Worm (Caenorhabditis elegans) whole organism, young adult: ENCODE measurements around the gene C18E9.5.
A peak's percentile ranks its signal among the peaks of the same experiment; 100 is the strongest.

Source experiments
- B0019.2 ChIP-seq: fragments of 200-800 bp; sonication (Bioruptor generic); conservative IDR thresholded peaks from 2 replicates; pipeline ENCODE4 v1.3.6; 2022; ENCODE audit warnings: missing genetic modification reagents, missing genetic modification characterization, missing compliant biosample characterization
- B0035.1 ChIP-seq: sonication (generic microtip); optimal IDR thresholded peaks from 2 replicates; lab custom pipeline; 2016; ENCODE audit warnings: missing genetic modification characterization, mild to moderate bottlenecking, missing compliant biosample characterization, missing genotype, missing genetic modification reagents
- B0336.3 ChIP-seq: fragments of 200-800 bp; sonication (Bioruptor generic); IDR thresholded peaks from 2 replicates; pipeline ENCODE4 v1.3.6; 2022; ENCODE audit warnings: missing genetic modification characterization, missing compliant biosample characterization
- C17E4.6 ChIP-seq: fragments of 200-800 bp; sonication (Bioruptor generic); IDR thresholded peaks from 2 replicates; pipeline ENCODE4 v1.3.6; 2022; ENCODE audit warnings: missing genetic modification reagents, missing genetic modification characterization, missing compliant biosample characterization
- F10E7.11 ChIP-seq: sonication (generic microtip); optimal IDR thresholded peaks from 2 replicates; lab custom pipeline; 2017; ENCODE audit warnings: mild to moderate bottlenecking, missing genetic modification characterization, moderate library complexity, missing compliant biosample characterization
- F23B12.7 ChIP-seq: sonication (generic microtip); optimal IDR thresholded peaks from 2 replicates; lab custom pipeline; 2017; ENCODE audit warnings: missing genetic modification characterization, mild to moderate bottlenecking, missing compliant biosample characterization, antibody characterized with exemption, moderate library complexity; ENCODE audit not compliant: insufficient read depth
- F39B2.1 ChIP-seq: fragments of 200-800 bp; sonication (Bioruptor generic); IDR thresholded peaks from 2 replicates; pipeline ENCODE4 v1.3.6; 2022; ENCODE audit warnings: missing genetic modification reagents, missing genetic modification characterization, missing compliant biosample characterization
- F52B5.7 ChIP-seq: sonication (generic microtip); optimal IDR thresholded peaks from 2 replicates; lab custom pipeline; 2016; ENCODE audit warnings: mild to moderate bottlenecking, missing genetic modification characterization, missing compliant biosample characterization
- F55B11.4 ChIP-seq: sonication (generic microtip); optimal IDR thresholded peaks from 2 replicates; lab custom pipeline; 2016; ENCODE audit warnings: missing compliant biosample characterization, missing genetic modification characterization, borderline replicate concordance; ENCODE audit not compliant: insufficient read depth
- T26A5.8 ChIP-seq: sonication (generic microtip); optimal IDR thresholded peaks from 2 replicates; lab custom pipeline; 2016; ENCODE audit warnings: missing genetic modification characterization, missing compliant biosample characterization
- Y53G8AR.9 ChIP-seq: fragments of 200-800 bp; sonication (Bioruptor generic); conservative IDR thresholded peaks from 2 replicates; pipeline ENCODE4 v1.3.6; 2022; ENCODE audit warnings: missing genetic modification reagents, missing genetic modification characterization, missing compliant biosample characterization
- Y56A3A.18 ChIP-seq: fragments of 200-800 bp; sonication (Bioruptor generic); IDR thresholded peaks from 2 replicates; pipeline ENCODE4 v1.3.6; 2022; ENCODE audit warnings: missing genetic modification reagents, missing genetic modification characterization, missing compliant biosample characterization
- aptf-2 ChIP-seq: fragments of 200-800 bp; sonication (Bioruptor generic); conservative IDR thresholded peaks from 2 replicates; pipeline ENCODE4 v1.3.6; 2022; ENCODE audit warnings: missing genetic modification reagents, missing genetic modification characterization, missing compliant biosample characterization
- attf-3 ChIP-seq: fragments of 200-800 bp; sonication (Bioruptor generic); conservative IDR thresholded peaks from 2 replicates; pipeline ENCODE4 v1.3.6; 2022; ENCODE audit warnings: missing genetic modification reagents, missing genetic modification characterization, missing compliant biosample characterization
- ccch-3 ChIP-seq: fragments of 200-800 bp; sonication (Bioruptor generic); optimal IDR thresholded peaks from 2 replicates; lab custom pipeline; 2018; ENCODE audit warnings: mild to moderate bottlenecking, missing genetic modification characterization, missing compliant biosample characterization
- cebp-2 ChIP-seq: fragments of 200-800 bp; sonication (Bioruptor generic); IDR thresholded peaks from 2 replicates; pipeline ENCODE4 v1.3.6; 2022; ENCODE audit warnings: missing genetic modification characterization, missing compliant biosample characterization
- ceh-100 ChIP-seq: fragments of 200-800 bp; sonication (Bioruptor generic); IDR thresholded peaks from 2 replicates; pipeline ENCODE4 v1.3.6; 2022; ENCODE audit warnings: missing genetic modification reagents, missing genetic modification characterization, missing compliant biosample characterization
- ceh-27 ChIP-seq: fragments of 200-800 bp; sonication (Bioruptor generic); optimal IDR thresholded peaks from 2 replicates; lab custom pipeline; 2018; ENCODE audit warnings: mild to moderate bottlenecking, missing genetic modification characterization, moderate library complexity, missing compliant biosample characterization
- ceh-40 ChIP-seq: fragments of 200-800 bp; sonication (Bioruptor generic); IDR thresholded peaks from 2 replicates; pipeline ENCODE4 v1.3.6; 2022; ENCODE audit warnings: missing genetic modification characterization, missing compliant biosample characterization
- chd-7 ChIP-seq: sonication (generic microtip); optimal IDR thresholded peaks from 2 replicates; lab custom pipeline; 2016; ENCODE audit warnings: mild to moderate bottlenecking, missing genetic modification characterization, moderate library complexity, missing compliant biosample characterization
- dox-1 ChIP-seq: fragments of 200-800 bp; sonication (Bioruptor generic); IDR thresholded peaks from 2 replicates; pipeline ENCODE4 v1.3.6; 2022; ENCODE audit warnings: missing genetic modification reagents, missing genetic modification characterization, missing compliant biosample characterization
- efl-1 ChIP-seq: fragments of 150-350 bp; optimal IDR thresholded peaks from 2 replicates; lab custom pipeline; 2014; ENCODE audit warnings: missing biosample characterization, missing genetic modification reagents, missing genetic modification characterization
- egl-44 ChIP-seq: fragments of 200-800 bp; sonication (Bioruptor generic); IDR thresholded peaks from 2 replicates; pipeline ENCODE4 v1.3.6; 2022; ENCODE audit warnings: missing genetic modification reagents, missing genetic modification characterization, missing compliant biosample characterization
- ets-4 ChIP-seq: fragments of 200-800 bp; sonication (Bioruptor generic); optimal IDR thresholded peaks from 2 replicates; lab custom pipeline; 2018; ENCODE audit warnings: mild to moderate bottlenecking, missing genetic modification characterization, missing compliant biosample characterization
- fkh-3 ChIP-seq: sonication (generic microtip); optimal IDR thresholded peaks from 2 replicates; lab custom pipeline; 2016; ENCODE audit warnings: mild to moderate bottlenecking, missing genetic modification characterization, missing compliant biosample characterization
- hmg-1.2 ChIP-seq: fragments of 200-800 bp; sonication (Bioruptor generic); IDR thresholded peaks from 2 replicates; pipeline ENCODE4 v1.3.6; 2022; ENCODE audit warnings: missing genetic modification reagents, missing genetic modification characterization, missing compliant biosample characterization
- lag-1 ChIP-seq: fragments of 200-800 bp; sonication (Bioruptor generic); IDR thresholded peaks from 2 replicates; pipeline ENCODE4 v1.3.6; 2022; ENCODE audit warnings: missing genetic modification reagents, missing genetic modification characterization, missing compliant biosample characterization
- let-526 ChIP-seq: fragments of 200-800 bp; sonication (Bioruptor generic); IDR thresholded peaks from 2 replicates; pipeline ENCODE4 v1.3.6; 2022; ENCODE audit warnings: missing genetic modification reagents, missing genetic modification characterization, missing compliant biosample characterization
- let-607 ChIP-seq, 2 experiments: fragments of 200-800 bp in 1 of 2; sonication (Bioruptor generic) in 1 of 2; sonication (generic microtip) in 1 of 2; optimal IDR thresholded peaks; 2 replicates each; lab custom pipeline; 2016 to 2018; ENCODE audit warnings: mild to moderate bottlenecking in 2 of 2, missing compliant biosample characterization in 2 of 2, missing genetic modification characterization in 2 of 2, moderate library complexity in 2 of 2, missing genotype in 1 of 2
- lin-35 ChIP-seq, 3 experiments: fragments of 150-350 bp in 2 of 3; sonication (generic microtip) in 1 of 3; optimal IDR thresholded peaks; 2 replicates each; lab custom pipeline; 2014 to 2018; ENCODE audit warnings: missing biosample characterization in 3 of 3, missing genetic modification characterization in 3 of 3, missing genetic modification reagents in 3 of 3
- lin-54 ChIP-seq: fragments of 200-800 bp; sonication (Bioruptor generic); optimal IDR thresholded peaks from 2 replicates; lab custom pipeline; 2018; ENCODE audit warnings: mild to moderate bottlenecking, missing genetic modification characterization, missing compliant biosample characterization
- lsl-1 ChIP-seq: fragments of 200-800 bp; sonication (Bioruptor generic); optimal IDR thresholded peaks from 2 replicates; lab custom pipeline; 2018; ENCODE audit warnings: mild to moderate bottlenecking, missing genetic modification characterization, moderate library complexity, missing compliant biosample characterization
- madf-8 ChIP-seq: fragments of 200-800 bp; sonication (Bioruptor generic); conservative IDR thresholded peaks from 2 replicates; pipeline ENCODE4 v1.3.6; 2022; ENCODE audit warnings: missing genetic modification reagents, missing genetic modification characterization, missing compliant biosample characterization
- mcd-1 ChIP-seq: fragments of 200-800 bp; sonication (Bioruptor generic); IDR thresholded peaks from 2 replicates; pipeline ENCODE4 v1.3.6; 2022; ENCODE audit warnings: missing genetic modification reagents, missing genetic modification characterization, missing compliant biosample characterization
- mel-28 ChIP-seq: sonication (generic microtip); optimal IDR thresholded peaks from 2 replicates; lab custom pipeline; 2016; ENCODE audit warnings: borderline replicate concordance, mild to moderate bottlenecking, missing genetic modification characterization, missing compliant biosample characterization
- mes-4 ChIP-seq: sonication (generic microtip); optimal IDR thresholded peaks from 2 replicates; lab custom pipeline; 2016; ENCODE audit warnings: missing genotype, missing genetic modification characterization, missing compliant biosample characterization
- mxl-1 ChIP-seq: sonication (generic microtip); optimal IDR thresholded peaks from 2 replicates; lab custom pipeline; 2016; ENCODE audit warnings: missing genetic modification characterization, missing compliant biosample characterization
- nfya-1 ChIP-seq: sonication (generic microtip); optimal IDR thresholded peaks from 2 replicates; lab custom pipeline; 2017; ENCODE audit warnings: antibody characterized with exemption, missing compliant biosample characterization, missing genetic modification characterization, borderline replicate concordance; ENCODE audit not compliant: insufficient read depth
- nfya-2 ChIP-seq: fragments of 200-800 bp; sonication (Bioruptor generic); IDR thresholded peaks from 2 replicates; pipeline ENCODE4 v1.3.6; 2022; ENCODE audit warnings: missing genetic modification reagents, missing genetic modification characterization, missing compliant biosample characterization
- nfyb-1 ChIP-seq: fragments of 200-800 bp; sonication (Bioruptor generic); IDR thresholded peaks from 2 replicates; pipeline ENCODE4 v1.3.6; 2022; ENCODE audit warnings: missing genetic modification reagents, missing genetic modification characterization, missing compliant biosample characterization
- nhr-179 ChIP-seq: sonication (generic microtip); optimal IDR thresholded peaks from 2 replicates; lab custom pipeline; 2016; ENCODE audit warnings: mild to moderate bottlenecking, missing genetic modification characterization, missing compliant biosample characterization
- nhr-80 ChIP-seq: sonication (generic microtip); optimal IDR thresholded peaks from 2 replicates; lab custom pipeline; 2016; ENCODE audit warnings: missing genetic modification characterization, missing compliant biosample characterization
- rcor-1 ChIP-seq: fragments of 200-800 bp; sonication (Bioruptor generic); IDR thresholded peaks from 2 replicates; pipeline ENCODE4 v1.3.6; 2022; ENCODE audit warnings: missing genetic modification reagents, missing genetic modification characterization, missing compliant biosample characterization
- sdz-38 ChIP-seq: sonication (generic microtip); optimal IDR thresholded peaks from 2 replicates; lab custom pipeline; 2016; ENCODE audit warnings: missing genotype, missing genetic modification characterization, missing compliant biosample characterization
- sea-2 ChIP-seq: fragments of 200-800 bp; sonication (Bioruptor generic); IDR thresholded peaks from 2 replicates; pipeline ENCODE4 v1.3.6; 2022; ENCODE audit warnings: missing genetic modification characterization, missing compliant biosample characterization
- snpc-3.4 ChIP-seq: sonication (generic microtip); optimal IDR thresholded peaks from 2 replicates; lab custom pipeline; 2017; ENCODE audit warnings: missing genetic modification characterization, mild to moderate bottlenecking, missing compliant biosample characterization, antibody characterized with exemption, moderate library complexity, missing genotype, missing genetic modification reagents
- tlf-1 ChIP-seq: fragments of 200-800 bp; sonication (Bioruptor generic); optimal IDR thresholded peaks from 2 replicates; lab custom pipeline; 2018; ENCODE audit warnings: mild to moderate bottlenecking, missing genetic modification characterization, missing compliant biosample characterization
- zim-3 ChIP-seq: sonication (generic microtip); optimal IDR thresholded peaks from 2 replicates; lab custom pipeline; 2017; ENCODE audit warnings: mild to moderate bottlenecking, missing genetic modification characterization, moderate library complexity, missing compliant biosample characterization
- ztf-18 ChIP-seq: sonication (generic microtip); optimal IDR thresholded peaks from 2 replicates; lab custom pipeline; 2016; ENCODE audit warnings: missing genotype, mild to moderate bottlenecking, missing genetic modification characterization, missing compliant biosample characterization

The C18E9.5 gene

ce11 chrII:8929771-8930170 lies 40.0 kb upstream of the C18E9.5 start, which contains the start of gene mrpl-50 (continued):
- no peak for TF ChIP-seq mel-28 (tag; lab: Kevin White, UChicago)
- peak; percentile 13 for TF ChIP-seq F52B5.7 (tag; lab: Kevin White, UChicago)
- 0 out of 2 replicates have a peak, but pooled peaks have one; percentile 57 for TF ChIP-seq F39B2.1 (GFP tag; lab: Robert Waterston, UW)
- peak; percentile 9 for TF ChIP-seq chd-7 (tag; lab: Kevin White, UChicago)
- 0 out of 2 replicates have a peak, but pooled peaks have one; percentile 42 for TF ChIP-seq nfyb-1 (GFP tag; lab: Robert Waterston, UW)
- TF ChIP-seq madf-8: no peak
- no peak for TF ChIP-seq tlf-1
- TF ChIP-seq ceh-27: no peak
- no peak for TF ChIP-seq sea-2 (GFP tag; lab: Robert Waterston, UW)
- TF ChIP-seq B0019.2 (GFP tag; lab: Robert Waterston, UW): no peak
- TF ChIP-seq nfya-1 (tag; lab: Kevin White, UChicago): no peak
- TF ChIP-seq hmg-1.2 (GFP tag; lab: Robert Waterston, UW): no peak
- no peak for TF ChIP-seq snpc-3.4
- TF ChIP-seq C17E4.6 (GFP tag; lab: Robert Waterston, UW): no peak
- TF ChIP-seq aptf-2: no peak
- TF ChIP-seq mcd-1: peak; percentile 43; the same call in 1 of the 2 replicates
- no peak for TF ChIP-seq ceh-40
- no peak for TF ChIP-seq cebp-2 (GFP tag; lab: Robert Waterston, UW)
- TF ChIP-seq mxl-1 (tag; lab: Kevin White, UChicago): no peak
- TF ChIP-seq ceh-100 (GFP tag; lab: Robert Waterston, UW): no peak
- no peak for TF ChIP-seq nfya-2 (GFP tag; lab: Robert Waterston, UW)
- TF ChIP-seq F10E7.11 (tag; lab: Kevin White, UChicago): no peak
- no peak for TF ChIP-seq dox-1 (GFP tag; lab: Robert Waterston, UW)
- no peak for TF ChIP-seq fkh-3 (tag; lab: Kevin White, UChicago)
- no peak for TF ChIP-seq zim-3 (tag; lab: Kevin White, UChicago)
- peak; percentile 31 for TF ChIP-seq T26A5.8
- no peak for TF ChIP-seq let-526
- TF ChIP-seq let-607 (tag; optimal IDR thresholded peaks at IDR 0.05; lab: Kevin White, UChicago): no peak
- TF ChIP-seq ccch-3 (GFP tag; lab: Kevin White, UChicago): no peak
- peak; percentile 76; the same call in 1 of the 2 replicates for TF ChIP-seq Y53G8AR.9 (GFP tag; lab: Robert Waterston, UW)
- TF ChIP-seq ztf-18 (tag; lab: Kevin White, UChicago): no peak
- no peak for TF ChIP-seq lin-35 (GFP tag; optimal IDR thresholded peaks at IDR 0.05; lab: Kevin White, UChicago)
- peak; percentile 84 for TF ChIP-seq B0336.3 (GFP tag; lab: Robert Waterston, UW)
- TF ChIP-seq attf-3: no peak
- no peak for TF ChIP-seq ets-4
- TF ChIP-seq rcor-1 (GFP tag; lab: Robert Waterston, UW): no peak
- no peak for TF ChIP-seq mes-4 (tag; lab: Kevin White, UChicago)
- no peak for TF ChIP-seq lsl-1 (GFP tag; lab: Kevin White, UChicago)
- no peak for TF ChIP-seq sdz-38 (tag; lab: Kevin White, UChicago)
- no peak for TF ChIP-seq B0035.1 (tag; lab: Kevin White, UChicago)
- TF ChIP-seq lin-54 (GFP tag; lab: Kevin White, UChicago): no peak
- TF ChIP-seq nhr-179 (tag; lab: Kevin White, UChicago): no peak
- no peak for TF ChIP-seq egl-44 (GFP tag; lab: Robert Waterston, UW)
- no peak for TF ChIP-seq efl-1 (GFP tag; lab: Kevin White, UChicago)
- no peak for TF ChIP-seq F55B11.4 (tag; lab: Kevin White, UChicago)
- TF ChIP-seq nhr-80: no peak
- no peak for TF ChIP-seq lag-1 (GFP tag; lab: Robert Waterston, UW)
- peak; percentile 36; the same call in 1 of the 2 replicates for TF ChIP-seq Y56A3A.18 (GFP tag; lab: Robert Waterston, UW)
- no peak for TF ChIP-seq F23B12.7 (tag; lab: Kevin White, UChicago)
